Fruit fly (Drosophila melanogaster) Kc167 (cell line): ENCODE results near the gene CG43844.

Experiments
- Sin3A ChIP-seq: fragments of >200 bp; optimal IDR thresholded peaks from 2 replicates; lab custom pipeline; 2018; ENCODE audit warnings: missing external identifiers
- h ChIP-seq: fragments of >200 bp; optimal IDR thresholded peaks from 3 replicates; lab custom pipeline; 2018; ENCODE audit warnings: missing external identifiers
- psq ChIP-seq: fragments of >200 bp; optimal IDR thresholded peaks from 2 replicates; lab custom pipeline; 2017; ENCODE audit warnings: missing external identifiers
- ttk ChIP-seq: sonication (Bioruptor generic); optimal IDR thresholded peaks from 2 replicates; lab custom pipeline; 2017; ENCODE audit warnings: missing external identifiers

DNA sequence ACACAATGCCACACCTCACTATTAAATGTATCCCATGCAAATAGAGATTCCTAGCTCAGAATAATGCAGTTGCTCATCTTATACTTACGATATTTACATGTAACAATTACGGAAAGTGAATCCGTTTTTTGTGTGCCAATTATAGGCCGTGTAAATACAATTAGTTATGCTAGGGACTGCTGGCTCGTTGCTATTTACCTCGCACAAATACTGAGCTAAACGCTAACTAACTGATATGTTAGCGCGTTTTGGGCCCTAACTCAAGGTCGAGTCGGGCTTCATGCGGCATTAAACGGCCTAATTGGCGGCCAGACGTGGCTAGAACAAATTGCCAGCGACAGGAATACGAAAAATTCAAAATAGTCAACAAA lies 32.5 kb upstream of the CG43844 start:
- TF ChIP-seq h (lab: Kevin White, UChicago) (no peak), psq (no peak), Sin3A (no peak), ttk (lab: Kevin White, UChicago) (no peak)
